Fruit fly (Drosophila melanogaster) whole organism, embryonic: ENCODE data around the gene sicily.

ENCODE experiments used
- Abd-B ChIP-seq: fragments of 200-800 bp; sonication (Bioruptor generic); optimal IDR thresholded peaks from 2 replicates; lab custom pipeline; 2018; ENCODE audit warnings: missing biosample characterization, mild to moderate bottlenecking, missing genetic modification characterization, moderate library complexity
- Adf1 ChIP-seq: fragments of 200-800 bp; sonication (Bioruptor generic); IDR thresholded peaks from 2 replicates; pipeline ENCODE4 v1.3.6; 2022; ENCODE audit warnings: missing biosample characterization, missing genetic modification characterization
- Atf6 ChIP-seq: fragments of 200-800 bp; sonication (Bioruptor generic); IDR thresholded peaks from 2 replicates; pipeline ENCODE4 v1.3.6; 2022; ENCODE audit warnings: missing biosample characterization, missing genetic modification characterization
- Bgb ChIP-seq: fragments of 200-800 bp; sonication (Bioruptor generic); IDR thresholded peaks from 2 replicates; pipeline ENCODE4 v1.3.6; 2022; ENCODE audit warnings: missing biosample characterization, missing genetic modification characterization; ENCODE audit not compliant: partially characterized antibody
- CG10462 ChIP-seq: fragments of 200-800 bp; sonication (Bioruptor generic); optimal IDR thresholded peaks from 2 replicates; lab custom pipeline; 2016; ENCODE audit warnings: missing biosample characterization, missing genetic modification characterization
- CG12219 ChIP-seq: fragments of 200-800 bp; sonication (Bioruptor generic); optimal IDR thresholded peaks from 3 replicates; lab custom pipeline; 2018; ENCODE audit warnings: missing biosample characterization, mild to moderate bottlenecking, missing genetic modification characterization
- CG13775 ChIP-seq: fragments of 200-800 bp; sonication (Bioruptor generic); optimal IDR thresholded peaks from 3 replicates; lab custom pipeline; 2017; ENCODE audit warnings: missing biosample characterization, mild to moderate bottlenecking, missing genetic modification characterization
- CG14014 ChIP-seq: fragments of 200-800 bp; sonication (Bioruptor generic); IDR thresholded peaks from 2 replicates; pipeline ENCODE4 v1.3.6; 2022; ENCODE audit warnings: missing biosample characterization, missing genetic modification characterization
- CG14441 ChIP-seq: fragments of 200-800 bp; sonication (Bioruptor generic); IDR thresholded peaks from 2 replicates; pipeline ENCODE4 v1.3.6; 2022; ENCODE audit warnings: missing biosample characterization, missing genetic modification characterization
- CG14667 ChIP-seq: fragments of 200-800 bp; sonication (Bioruptor generic); IDR thresholded peaks from 2 replicates; pipeline ENCODE4 v1.3.6; 2022; ENCODE audit warnings: missing biosample characterization, missing genetic modification characterization
- CG14965 ChIP-seq: fragments of 200-800 bp; sonication (Bioruptor generic); optimal IDR thresholded peaks from 2 replicates; lab custom pipeline; 2016; ENCODE audit warnings: missing biosample characterization, missing genetic modification characterization, borderline replicate concordance
- CG15696 ChIP-seq: fragments of 200-800 bp; sonication (Bioruptor generic); optimal IDR thresholded peaks from 2 replicates; lab custom pipeline; 2019; ENCODE audit warnings: missing biosample characterization, mild to moderate bottlenecking, missing genetic modification characterization, moderate library complexity
- CG2199 ChIP-seq: fragments of 200-800 bp; sonication (Bioruptor generic); IDR thresholded peaks from 3 replicates; pipeline ENCODE4 v1.3.6; 2022; ENCODE audit warnings: missing biosample characterization, missing genetic modification characterization
- CG4328 ChIP-seq: fragments of 200-800 bp; sonication (Bioruptor generic); optimal IDR thresholded peaks from 3 replicates; lab custom pipeline; 2017; ENCODE audit warnings: missing biosample characterization, missing genetic modification reagents, missing genetic modification characterization
- CG43689 ChIP-seq: fragments of 200-800 bp; sonication (Bioruptor generic); IDR thresholded peaks from 2 replicates; pipeline ENCODE4 v1.3.6; 2022; ENCODE audit warnings: missing biosample characterization, missing genetic modification characterization
- CG4730 ChIP-seq: fragments of 200-800 bp; sonication (Bioruptor generic); IDR thresholded peaks from 2 replicates; pipeline ENCODE4 v1.3.6; 2022; ENCODE audit warnings: missing biosample characterization, missing genetic modification characterization
- CG4820 ChIP-seq: fragments of 200-800 bp; sonication (Bioruptor generic); optimal IDR thresholded peaks from 3 replicates; lab custom pipeline; 2016; ENCODE audit warnings: missing biosample characterization, missing genetic modification characterization
- CG5245 ChIP-seq: fragments of 200-800 bp; sonication (Bioruptor generic); optimal IDR thresholded peaks from 3 replicates; lab custom pipeline; 2016; ENCODE audit warnings: missing biosample characterization, missing genetic modification characterization
- CG6254 ChIP-seq: fragments of 200-800 bp; sonication (Bioruptor generic); optimal IDR thresholded peaks from 3 replicates; lab custom pipeline; 2017; ENCODE audit warnings: mild to moderate bottlenecking, missing biosample characterization, missing genetic modification reagents, missing genetic modification characterization
- CG6689 ChIP-seq: fragments of 200-800 bp; sonication (Bioruptor generic); IDR thresholded peaks from 2 replicates; pipeline ENCODE4 v1.3.6; 2022; ENCODE audit warnings: missing biosample characterization, missing genetic modification characterization
- CG7987 ChIP-seq: fragments of 200-800 bp; sonication (Bioruptor generic); optimal IDR thresholded peaks from 2 replicates; lab custom pipeline; 2018; ENCODE audit warnings: missing biosample characterization, mild to moderate bottlenecking, missing genetic modification characterization, moderate library complexity
- CG8290 ChIP-seq, 3 experiments: fragments of 200-800 bp; sonication (Bioruptor generic); optimal IDR thresholded peaks; 2 replicates each; lab custom pipeline; 2016 to 2019; ENCODE audit warnings: missing biosample characterization in 3 of 3, missing genetic modification characterization in 3 of 3, mild to moderate bottlenecking in 2 of 3, moderate library complexity in 1 of 3
- Eip74EF ChIP-seq, 2 experiments: fragments of 200-800 bp in 1 of 2; fragments of >200 bp in 1 of 2; sonication (Bioruptor generic) in 1 of 2; optimal IDR thresholded peaks; 2 replicates each; lab custom pipeline; 2017 to 2019; ENCODE audit warnings: missing biosample characterization in 2 of 2, missing genetic modification characterization in 2 of 2, mild to moderate bottlenecking in 1 of 2, moderate library complexity in 1 of 2
- GATAe ChIP-seq: fragments of 200-800 bp; sonication (Bioruptor generic); conservative IDR thresholded peaks from 2 replicates; pipeline ENCODE4 v1.3.6; 2022; ENCODE audit warnings: missing biosample characterization, missing genetic modification characterization
- Gug ChIP-seq: fragments of 200-800 bp; sonication (Bioruptor generic); IDR thresholded peaks from 4 replicates; pipeline ENCODE4 v1.3.6; 2022; ENCODE audit warnings: missing biosample characterization, missing genetic modification characterization
- HmgZ ChIP-seq: fragments of 200-800 bp; sonication (Bioruptor generic); optimal IDR thresholded peaks from 2 replicates; lab custom pipeline; 2018; ENCODE audit warnings: missing biosample characterization, mild to moderate bottlenecking, missing genetic modification characterization
- Hmr ChIP-seq: fragments of 200-800 bp; sonication (Bioruptor generic); optimal IDR thresholded peaks from 3 replicates; lab custom pipeline; 2017; ENCODE audit warnings: mild to moderate bottlenecking, missing biosample characterization, missing genetic modification reagents, missing genetic modification characterization
- Hr78 ChIP-seq, 2 experiments: fragments of 200-800 bp in 1 of 2; fragments of >200 bp in 1 of 2; sonication (Bioruptor generic) in 1 of 2; optimal IDR thresholded peaks; 2 replicates each; lab custom pipeline; 2017 to 2019; ENCODE audit warnings: missing biosample characterization in 2 of 2, missing genetic modification characterization in 2 of 2, mild to moderate bottlenecking in 1 of 2, moderate library complexity in 1 of 2
- Med ChIP-seq: fragments of 200-800 bp; sonication (Bioruptor generic); peaks from one replicate; lab custom pipeline; 2016; ENCODE audit warnings: missing biosample characterization, missing genetic modification characterization, mild to moderate bottlenecking, inconsistent platforms, moderate library complexity
- NC2β ChIP-seq: fragments of 200-800 bp; sonication (Bioruptor generic); optimal IDR thresholded peaks from 2 replicates; lab custom pipeline; 2016; ENCODE audit warnings: missing biosample characterization, missing genetic modification characterization
- abd-A ChIP-seq: fragments of 200-800 bp; sonication (Bioruptor generic); optimal IDR thresholded peaks from 3 replicates; lab custom pipeline; 2019; ENCODE audit warnings: missing biosample characterization, mild to moderate bottlenecking, missing genetic modification characterization, moderate library complexity
- az2 ChIP-seq: fragments of 200-800 bp; sonication (Bioruptor generic); optimal IDR thresholded peaks from 3 replicates; lab custom pipeline; 2016; ENCODE audit warnings: missing biosample characterization, missing genetic modification characterization
- btn ChIP-seq: fragments of 200-800 bp; sonication (Bioruptor generic); optimal IDR thresholded peaks from 2 replicates; lab custom pipeline; 2016; ENCODE audit warnings: missing biosample characterization, missing genetic modification characterization
- crol ChIP-seq: fragments of 200-800 bp; sonication (Bioruptor generic); IDR thresholded peaks from 2 replicates; pipeline ENCODE4 v1.3.6; 2022; ENCODE audit warnings: missing biosample characterization, missing genetic modification characterization
- disco-r ChIP-seq: fragments of 200-800 bp; sonication (Bioruptor generic); optimal IDR thresholded peaks from 2 replicates; lab custom pipeline; 2016; ENCODE audit warnings: missing biosample characterization, missing genetic modification characterization
- ewg ChIP-seq: fragments of 200-800 bp; sonication (Bioruptor generic); optimal IDR thresholded peaks from 3 replicates; lab custom pipeline; 2017; ENCODE audit warnings: mild to moderate bottlenecking, missing biosample characterization, missing genetic modification reagents, missing genetic modification characterization
- fd64A ChIP-seq: fragments of 200-800 bp; sonication (Bioruptor generic); optimal IDR thresholded peaks from 3 replicates; lab custom pipeline; 2018; ENCODE audit warnings: missing biosample characterization, mild to moderate bottlenecking, missing genetic modification characterization
- fu2 ChIP-seq: fragments of 200-800 bp; sonication (Bioruptor generic); optimal IDR thresholded peaks from 2 replicates; lab custom pipeline; 2016; ENCODE audit warnings: missing biosample characterization, missing genetic modification characterization
- grau ChIP-seq: fragments of 200-800 bp; optimal IDR thresholded peaks from 3 replicates; lab custom pipeline; 2019; ENCODE audit warnings: missing biosample characterization, mild to moderate bottlenecking, missing genetic modification characterization, moderate library complexity
- gsb-n ChIP-seq: fragments of 200-800 bp; sonication (Bioruptor generic); optimal IDR thresholded peaks from 3 replicates; lab custom pipeline; 2018; ENCODE audit warnings: missing biosample characterization, mild to moderate bottlenecking, missing genetic modification characterization
- her ChIP-seq: fragments of 200-800 bp; sonication (Bioruptor generic); optimal IDR thresholded peaks from 2 replicates; lab custom pipeline; 2016; ENCODE audit warnings: missing biosample characterization, missing genetic modification characterization
- jumu ChIP-seq: fragments of 200-800 bp; sonication (Bioruptor generic); optimal IDR thresholded peaks from 3 replicates; lab custom pipeline; 2016; ENCODE audit warnings: missing biosample characterization, missing genetic modification characterization
- knrl ChIP-seq: fragments of 200-800 bp; sonication (Bioruptor generic); IDR thresholded peaks from 3 replicates; pipeline ENCODE4 v1.3.6; 2022; ENCODE audit warnings: missing biosample characterization, missing genetic modification characterization; ENCODE audit not compliant: partially characterized antibody
- odd ChIP-seq: fragments of 200-800 bp; sonication (Bioruptor generic); optimal IDR thresholded peaks from 2 replicates; lab custom pipeline; 2017; ENCODE audit warnings: missing biosample characterization, mild to moderate bottlenecking, missing genetic modification characterization
- pan ChIP-seq, 4 experiments: fragments of >200 bp in 3 of 4; fragments of 200-800 bp in 1 of 4; sonication (Bioruptor generic) in 1 of 4; optimal IDR thresholded peaks in 3 of 4; IDR thresholded peaks in 1 of 4; 2 replicates each; pipeline versions ENCODE4 v1.3.6 to Lab custom; 2017 to 2022; ENCODE audit warnings: missing biosample characterization in 2 of 4, missing genetic modification characterization in 2 of 4, mixed read lengths in 1 of 4
- scrt ChIP-seq: fragments of 200-800 bp; sonication (Bioruptor generic); optimal IDR thresholded peaks from 2 replicates; lab custom pipeline; 2018; ENCODE audit warnings: missing biosample characterization, mild to moderate bottlenecking, missing genetic modification characterization, moderate library complexity
- slp2 ChIP-seq: fragments of 200-800 bp; sonication (Bioruptor generic); optimal IDR thresholded peaks from 2 replicates; lab custom pipeline; 2016; ENCODE audit warnings: missing biosample characterization, missing genetic modification characterization
- sna ChIP-seq: fragments of 200-800 bp; sonication (Bioruptor generic); IDR thresholded peaks from 2 replicates; pipeline ENCODE4 v1.3.6; 2022; ENCODE audit warnings: missing biosample characterization, missing genetic modification characterization; ENCODE audit not compliant: partially characterized antibody
- toy ChIP-seq: fragments of 200-800 bp; sonication (Bioruptor generic); IDR thresholded peaks from 2 replicates; pipeline ENCODE4 v1.3.6; 2022; ENCODE audit warnings: missing biosample characterization, missing genetic modification characterization
- trem ChIP-seq: fragments of 200-800 bp; optimal IDR thresholded peaks from 3 replicates; lab custom pipeline; 2019; ENCODE audit warnings: missing biosample characterization, mild to moderate bottlenecking, missing genetic modification characterization, moderate library complexity

sicily gene

dm6 chrX:11849267-11849666 is 42.3 kb upstream of the sicily start (continued):
- TF ChIP-seq CG5245 (GFP tag; lab: Kevin White, UChicago) (no peak), btn (GFP tag; lab: Kevin White, UChicago) (no peak), Atf6 (GFP tag; lab: Robert Waterston, UW) (no peak), gsb-n (tag; lab: Kevin White, UChicago) (no peak), GATAe (GFP tag; lab: Robert Waterston, UW) (no peak), CG6689 (GFP tag; lab: Robert Waterston, UW) (no peak), knrl (no peak), trem (tag; lab: Kevin White, UChicago) (no peak), CG14667 (GFP tag; lab: Robert Waterston, UW) (no peak), disco-r (GFP tag; lab: Kevin White, UChicago) (no peak), slp2 (GFP tag; lab: Kevin White, UChicago) (no peak), CG43689 (no peak), HmgZ (tag; lab: Kevin White, UChicago) (no peak), CG8290 (GFP tag; optimal IDR thresholded peaks at IDR 0.05; lab: Kevin White, UChicago) (no peak), CG8290 (tag; optimal IDR thresholded peaks at IDR 0.05; lab: Kevin White, UChicago) (no peak), Med (GFP tag; lab: Kevin White, UChicago) (peak; percentile 70), CG14965 (no peak), crol (GFP tag; lab: Robert Waterston, UW) (peak; percentile 59; the same call in 1 of the 2 replicates), Bgb (no peak), jumu (GFP tag; lab: Kevin White, UChicago) (no peak), CG14441 (GFP tag; lab: Robert Waterston, UW) (peak; percentile 40), scrt (no peak), fd64A (no peak), fu2 (GFP tag; lab: Kevin White, UChicago) (no peak), CG12219 (GFP tag; lab: Kevin White, UChicago) (no peak), CG4820 (GFP tag; lab: Kevin White, UChicago) (no peak), Adf1 (GFP tag; lab: Robert Waterston, UW) (no peak), Eip74EF (GFP tag; optimal IDR thresholded peaks at IDR 0.05; lab: Kevin White, UChicago) (no peak), toy (GFP tag; lab: Robert Waterston, UW) (no peak), CG2199 (GFP tag; lab: Robert Waterston, UW) (no peak), CG4730 (GFP tag; lab: Robert Waterston, UW) (no peak), CG7987 (no peak), CG6254 (GFP tag; lab: Kevin White, UChicago) (no peak), Hr78 (GFP tag; optimal IDR thresholded peaks at IDR 0.05; lab: Kevin White, UChicago) (no peak), NC2β (no peak), Gug (GFP tag; lab: Robert Waterston, UW) (no peak), abd-A (tag; lab: Kevin White, UChicago) (peak; percentile 72), CG10462 (no peak), ewg (no peak), Hmr (no peak), pan (optimal IDR thresholded peaks at IDR 0.05; lab: Kevin White, UChicago) (no peak), pan (GFP tag; optimal IDR thresholded peaks at IDR 0.05 in 1 of 2, IDR thresholded peaks at IDR 0.05 in 1 of 2) (peak in 1 of 2 experiments; percentile 16), CG15696 (no peak), her (GFP tag; lab: Kevin White, UChicago) (no peak), Abd-B (GFP tag; lab: Kevin White, UChicago) (no peak), sna (no peak), odd (GFP tag; lab: Kevin White, UChicago) (no peak), CG14014 (GFP tag; lab: Robert Waterston, UW) (no peak), CG4328 (GFP tag; lab: Kevin White, UChicago) (no peak), az2 (GFP tag; lab: Kevin White, UChicago) (no peak), CG13775 (GFP tag; lab: Kevin White, UChicago) (no peak), grau (tag; lab: Kevin White, UChicago) (no peak)
